Worm (Caenorhabditis elegans) whole organism, young adult: ENCODE data around the gene mars-1.

Experiments used
- C06A6.2 ChIP-seq: fragments of 200-800 bp; sonication (Bioruptor generic); conservative IDR thresholded peaks from 2 replicates; pipeline ENCODE4 v1.3.6; 2022; ENCODE audit warnings: missing genetic modification characterization, missing compliant biosample characterization
- F23B12.7 ChIP-seq: sonication (generic microtip); optimal IDR thresholded peaks from 2 replicates; lab custom pipeline; 2017; ENCODE audit warnings: missing genetic modification characterization, mild to moderate bottlenecking, missing compliant biosample characterization, antibody characterized with exemption, moderate library complexity; ENCODE audit not compliant: insufficient read depth
- F33H1.4 ChIP-seq: fragments of 200-800 bp; sonication (Bioruptor generic); IDR thresholded peaks from 2 replicates; pipeline ENCODE4 v1.3.6; 2022; ENCODE audit warnings: missing genetic modification reagents, missing genetic modification characterization, missing compliant biosample characterization
- F37B4.10 ChIP-seq: fragments of 200-800 bp; sonication (Bioruptor generic); IDR thresholded peaks from 2 replicates; pipeline ENCODE4 v1.3.6; 2022; ENCODE audit warnings: missing genetic modification characterization, missing compliant biosample characterization
- F39B2.1 ChIP-seq: fragments of 200-800 bp; sonication (Bioruptor generic); IDR thresholded peaks from 2 replicates; pipeline ENCODE4 v1.3.6; 2022; ENCODE audit warnings: missing genetic modification reagents, missing genetic modification characterization, missing compliant biosample characterization
- Y53G8AR.9 ChIP-seq: fragments of 200-800 bp; sonication (Bioruptor generic); conservative IDR thresholded peaks from 2 replicates; pipeline ENCODE4 v1.3.6; 2022; ENCODE audit warnings: missing genetic modification reagents, missing genetic modification characterization, missing compliant biosample characterization
- Y67H2A.10 ChIP-seq: fragments of 200-800 bp; sonication (Bioruptor generic); conservative IDR thresholded peaks from 2 replicates; pipeline ENCODE4 v1.3.6; 2022; ENCODE audit warnings: missing genetic modification reagents, missing genetic modification characterization, missing compliant biosample characterization
- ZK185.1 ChIP-seq: sonication (generic microtip); optimal IDR thresholded peaks from 2 replicates; lab custom pipeline; 2016; ENCODE audit warnings: mild to moderate bottlenecking, missing genetic modification characterization, missing compliant biosample characterization; ENCODE audit not compliant: poor library complexity, severe bottlenecking
- atf-7 ChIP-seq: sonication (generic microtip); optimal IDR thresholded peaks from 2 replicates; lab custom pipeline; 2017; ENCODE audit warnings: mild to moderate bottlenecking, missing genetic modification characterization, missing compliant biosample characterization
- attf-5 ChIP-seq: fragments of 200-800 bp; sonication (Bioruptor generic); optimal IDR thresholded peaks from 2 replicates; lab custom pipeline; 2018; ENCODE audit warnings: mild to moderate bottlenecking, missing genetic modification characterization, missing compliant biosample characterization
- bed-1 ChIP-seq: fragments of 200-800 bp; sonication (Bioruptor generic); IDR thresholded peaks from 2 replicates; pipeline ENCODE4 v1.3.6; 2022; ENCODE audit warnings: missing genetic modification reagents, missing genetic modification characterization, missing compliant biosample characterization
- bed-2 ChIP-seq: fragments of 200-800 bp; sonication (Bioruptor generic); IDR thresholded peaks from 2 replicates; pipeline ENCODE4 v1.3.6; 2022; ENCODE audit warnings: missing genetic modification reagents, missing genetic modification characterization, missing compliant biosample characterization
- ccch-3 ChIP-seq: fragments of 200-800 bp; sonication (Bioruptor generic); optimal IDR thresholded peaks from 2 replicates; lab custom pipeline; 2018; ENCODE audit warnings: mild to moderate bottlenecking, missing genetic modification characterization, missing compliant biosample characterization
- cebp-1 ChIP-seq, 2 experiments: fragments of 200-800 bp in 1 of 2; sonication (Bioruptor generic) in 1 of 2; sonication (generic microtip) in 1 of 2; IDR thresholded peaks in 1 of 2; optimal IDR thresholded peaks in 1 of 2; 2 replicates each; pipeline versions ENCODE4 v1.3.6 to Lab custom; 2017 to 2022; ENCODE audit warnings: missing compliant biosample characterization in 2 of 2, missing genetic modification characterization in 2 of 2, mild to moderate bottlenecking in 1 of 2, missing genetic modification reagents in 1 of 2, moderate library complexity in 1 of 2
- ceh-100 ChIP-seq: fragments of 200-800 bp; sonication (Bioruptor generic); IDR thresholded peaks from 2 replicates; pipeline ENCODE4 v1.3.6; 2022; ENCODE audit warnings: missing genetic modification reagents, missing genetic modification characterization, missing compliant biosample characterization
- dox-1 ChIP-seq: fragments of 200-800 bp; sonication (Bioruptor generic); IDR thresholded peaks from 2 replicates; pipeline ENCODE4 v1.3.6; 2022; ENCODE audit warnings: missing genetic modification reagents, missing genetic modification characterization, missing compliant biosample characterization
- dpl-1 ChIP-seq: fragments of 150-350 bp; optimal IDR thresholded peaks from 2 replicates; lab custom pipeline; 2014; ENCODE audit warnings: missing biosample characterization, missing genetic modification reagents, missing genetic modification characterization
- egl-44 ChIP-seq: fragments of 200-800 bp; sonication (Bioruptor generic); IDR thresholded peaks from 2 replicates; pipeline ENCODE4 v1.3.6; 2022; ENCODE audit warnings: missing genetic modification reagents, missing genetic modification characterization, missing compliant biosample characterization
- egrh-3 ChIP-seq: fragments of 200-800 bp; sonication (Bioruptor generic); IDR thresholded peaks from 2 replicates; pipeline ENCODE4 v1.3.6; 2022; ENCODE audit warnings: missing genetic modification reagents, missing genetic modification characterization, missing compliant biosample characterization
- hrde-1 ChIP-seq: sonication (generic microtip); optimal IDR thresholded peaks from 2 replicates; lab custom pipeline; 2016; ENCODE audit warnings: missing genetic modification characterization, mild to moderate bottlenecking, missing compliant biosample characterization, moderate library complexity, missing genotype, missing genetic modification reagents, borderline replicate concordance
- lag-1 ChIP-seq: fragments of 200-800 bp; sonication (Bioruptor generic); IDR thresholded peaks from 2 replicates; pipeline ENCODE4 v1.3.6; 2022; ENCODE audit warnings: missing genetic modification reagents, missing genetic modification characterization, missing compliant biosample characterization
- let-607 ChIP-seq, 2 experiments: fragments of 200-800 bp in 1 of 2; sonication (Bioruptor generic) in 1 of 2; sonication (generic microtip) in 1 of 2; optimal IDR thresholded peaks; 2 replicates each; lab custom pipeline; 2016 to 2018; ENCODE audit warnings: mild to moderate bottlenecking in 2 of 2, missing compliant biosample characterization in 2 of 2, missing genetic modification characterization in 2 of 2, moderate library complexity in 2 of 2, missing genotype in 1 of 2
- lsl-1 ChIP-seq: fragments of 200-800 bp; sonication (Bioruptor generic); optimal IDR thresholded peaks from 2 replicates; lab custom pipeline; 2018; ENCODE audit warnings: mild to moderate bottlenecking, missing genetic modification characterization, moderate library complexity, missing compliant biosample characterization
- lsy-27 ChIP-seq: sonication (generic microtip); optimal IDR thresholded peaks from 2 replicates; lab custom pipeline; 2017; ENCODE audit warnings: missing genetic modification characterization, mild to moderate bottlenecking, missing compliant biosample characterization, antibody characterized with exemption, missing genotype, borderline replicate concordance; ENCODE audit not compliant: insufficient read depth
- madf-10 ChIP-seq: sonication (generic microtip); optimal IDR thresholded peaks from 2 replicates; lab custom pipeline; 2016; ENCODE audit warnings: mild to moderate bottlenecking, missing genetic modification characterization, missing compliant biosample characterization
- mcd-1 ChIP-seq: fragments of 200-800 bp; sonication (Bioruptor generic); IDR thresholded peaks from 2 replicates; pipeline ENCODE4 v1.3.6; 2022; ENCODE audit warnings: missing genetic modification reagents, missing genetic modification characterization, missing compliant biosample characterization
- mxl-1 ChIP-seq: sonication (generic microtip); optimal IDR thresholded peaks from 2 replicates; lab custom pipeline; 2016; ENCODE audit warnings: missing genetic modification characterization, missing compliant biosample characterization
- nfyb-1 ChIP-seq: fragments of 200-800 bp; sonication (Bioruptor generic); IDR thresholded peaks from 2 replicates; pipeline ENCODE4 v1.3.6; 2022; ENCODE audit warnings: missing genetic modification reagents, missing genetic modification characterization, missing compliant biosample characterization
- nhr-120 ChIP-seq: fragments of 200-800 bp; sonication (Bioruptor generic); IDR thresholded peaks from 2 replicates; pipeline ENCODE4 v1.3.6; 2022; ENCODE audit warnings: missing genetic modification characterization, missing compliant biosample characterization
- nhr-80 ChIP-seq: sonication (generic microtip); optimal IDR thresholded peaks from 2 replicates; lab custom pipeline; 2016; ENCODE audit warnings: missing genetic modification characterization, missing compliant biosample characterization
- pha-4 ChIP-seq: fragments of 150-350 bp; sonication (generic microtip); optimal IDR thresholded peaks from 2 replicates; lab custom pipeline; 2014; ENCODE audit warnings: missing biosample characterization, missing genetic modification reagents, missing genetic modification characterization
- rcor-1 ChIP-seq: fragments of 200-800 bp; sonication (Bioruptor generic); IDR thresholded peaks from 2 replicates; pipeline ENCODE4 v1.3.6; 2022; ENCODE audit warnings: missing genetic modification reagents, missing genetic modification characterization, missing compliant biosample characterization
- snpc-1.3 ChIP-seq: sonication (generic microtip); optimal IDR thresholded peaks from 2 replicates; lab custom pipeline; 2017; ENCODE audit warnings: missing genetic modification characterization, mild to moderate bottlenecking, missing compliant biosample characterization, antibody characterized with exemption, moderate library complexity, missing genotype, missing genetic modification reagents; ENCODE audit not compliant: insufficient read depth
- snpc-3.4 ChIP-seq: sonication (generic microtip); optimal IDR thresholded peaks from 2 replicates; lab custom pipeline; 2017; ENCODE audit warnings: missing genetic modification characterization, mild to moderate bottlenecking, missing compliant biosample characterization, antibody characterized with exemption, moderate library complexity, missing genotype, missing genetic modification reagents
- snpc-4 ChIP-seq, 5 experiments: fragments of 150-350 bp in 1 of 5; sonication (generic microtip) in 4 of 5; optimal IDR thresholded peaks; 2 replicates each; lab custom pipeline; 2014 to 2018; ENCODE audit warnings: missing genetic modification characterization in 5 of 5, missing biosample characterization in 3 of 5, antibody characterized with exemption in 2 of 5, mild to moderate bottlenecking in 2 of 5, missing compliant biosample characterization in 2 of 5, missing genotype in 2 of 5, moderate library complexity in 2 of 5, missing genetic modification reagents in 1 of 5
- somi-1 ChIP-seq: fragments of 200-800 bp; sonication (Bioruptor generic); optimal IDR thresholded peaks from 2 replicates; lab custom pipeline; 2018; ENCODE audit warnings: mild to moderate bottlenecking, missing genetic modification characterization, missing compliant biosample characterization
- tbp1 ChIP-seq: fragments of 200-800 bp; sonication (Bioruptor generic); optimal IDR thresholded peaks from 2 replicates; lab custom pipeline; 2018; ENCODE audit warnings: mild to moderate bottlenecking, missing genetic modification characterization, missing compliant biosample characterization
- ztf-25 ChIP-seq: fragments of 200-800 bp; sonication (Bioruptor generic); IDR thresholded peaks from 2 replicates; pipeline ENCODE4 v1.3.6; 2022; ENCODE audit warnings: missing genetic modification reagents, missing genetic modification characterization, missing compliant biosample characterization
- ztf-6 ChIP-seq: fragments of 200-800 bp; sonication (Bioruptor generic); IDR thresholded peaks from 2 replicates; pipeline ENCODE4 v1.3.6; 2022; ENCODE audit warnings: missing genetic modification reagents, missing genetic modification characterization, missing compliant biosample characterization

Gene mars-1

ce11 chrIV:11622336-11622735, 13.0 kb downstream of the mars-1 start (continued):
- TF ChIP-seq ztf-6 (GFP tag; lab: Robert Waterston, UW) = no peak
- no peak for TF ChIP-seq mxl-1
- no peak for TF ChIP-seq Y67H2A.10 (GFP tag; lab: Robert Waterston, UW)

DNA sequence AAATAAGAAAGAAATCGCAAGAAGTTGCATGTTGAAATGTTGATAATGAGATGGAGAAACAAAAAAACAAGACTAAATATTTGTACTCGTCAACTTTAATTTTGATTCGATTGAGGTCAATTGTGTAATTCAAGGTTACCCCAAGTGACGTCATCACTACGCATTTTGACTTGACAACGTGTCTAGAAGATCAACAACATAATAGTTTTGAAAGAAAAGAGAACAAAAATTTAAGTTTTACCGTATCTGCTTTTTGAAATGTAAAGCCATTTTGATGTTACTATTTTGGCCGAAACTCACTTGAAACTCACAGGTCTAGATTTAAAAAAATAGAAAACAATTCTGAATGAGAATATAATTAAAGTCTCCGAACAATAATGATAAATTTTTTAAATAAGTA, 14.4 kb downstream of the mars-1 start, which contains the start of gene dsl-5:
Gene dsl-5 (minus strand): TSS at position 101 of the 400 bp plus-strand sequence.
- TF ChIP-seq bed-2 (GFP tag; lab: Robert Waterston, UW) = no peak
- TF ChIP-seq atf-7 (tag; lab: Kevin White, UChicago) = peak; percentile 43
- TF ChIP-seq, all 124 proteins: peak for 1

- TF ChIP-seq nfyb-1 (GFP tag; lab: Robert Waterston, UW) = 0 out of 2 replicates have a peak, but pooled peaks have one; percentile 44
- TF ChIP-seq mcd-1 (GFP tag; lab: Robert Waterston, UW) = peak; percentile 42; the same call in 1 of the 2 replicates
- TF ChIP-seq F37B4.10 = 0 out of 2 replicates have a peak, but pooled peaks have one; percentile 68
- TF ChIP-seq egrh-3 (GFP tag; lab: Robert Waterston, UW) = peak; percentile 90; the same call in 1 of the 2 replicates
- TF ChIP-seq nhr-120 (GFP tag; lab: Robert Waterston, UW) = peak; percentile 64; the same call in 1 of the 2 replicates
Measured at ce11 chrIV:11616543-11616942, 18.7 kb downstream of the mars-1 start.

- TF ChIP-seq tbp1 (GFP tag; lab: Kevin White, UChicago) (peak; percentile 34), ceh-100 (GFP tag; lab: Robert Waterston, UW) (peak; percentile 71), lsl-1 (peak; percentile 5), pha-4 (tag; lab: Kevin White, UChicago) (peak; percentile 22), ztf-25 (GFP tag; lab: Robert Waterston, UW) (no peak), somi-1 (GFP tag; lab: Kevin White, UChicago) (no peak), snpc-3.4 (tag; lab: Kevin White, UChicago) (peak; percentile 56), ccch-3 (GFP tag; lab: Kevin White, UChicago) (no peak), rcor-1 (no peak), F39B2.1 (GFP tag; lab: Robert Waterston, UW) (no peak), F23B12.7 (peak; percentile 79), ZK185.1 (tag; lab: Kevin White, UChicago) (peak; percentile 39), snpc-1.3 (tag; lab: Kevin White, UChicago) (peak; percentile 60), lsy-27 (no peak), dox-1 (GFP tag; lab: Robert Waterston, UW) (0 out of 2 replicates have a peak, but pooled peaks have one; percentile 7), F33H1.4 (GFP tag; lab: Robert Waterston, UW) (no peak; the same call in 1 of the 2 replicates), Y53G8AR.9 (GFP tag; lab: Robert Waterston, UW) (no peak), snpc-4 (GFP tag; optimal IDR thresholded peaks at IDR 0.05; lab: Kevin White, UChicago) (peak; percentile 7), snpc-4 (tag; optimal IDR thresholded peaks at IDR 0.05; lab: Kevin White, UChicago) (peak in 1 of 4 experiments; percentile 40), madf-10 (tag; lab: Kevin White, UChicago) (no peak), bed-1 (GFP tag; lab: Robert Waterston, UW) (no peak), nhr-80 (tag; lab: Kevin White, UChicago) (peak; percentile 55), egl-44 (GFP tag; lab: Robert Waterston, UW) (0 out of 2 replicates have a peak, but pooled peaks have one; percentile 11), cebp-1 (GFP tag; IDR thresholded peaks at IDR 0.05; lab: Robert Waterston, UW) (no peak), cebp-1 (tag; optimal IDR thresholded peaks at IDR 0.05; lab: Kevin White, UChicago) (peak; percentile 18), attf-5 (peak; percentile 70), dpl-1 (GFP tag; lab: Kevin White, UChicago) (peak; percentile 13), hrde-1 (no peak), lag-1 (GFP tag; lab: Robert Waterston, UW) (no peak), C06A6.2 (GFP tag; lab: Robert Waterston, UW) (0 out of 2 replicates have a peak, but pooled peaks have one; percentile 13), let-607 (tag; optimal IDR thresholded peaks at IDR 0.05; lab: Kevin White, UChicago) (no peak), mcd-1 (GFP tag; lab: Robert Waterston, UW) (0 out of 2 replicates have a peak, but pooled peaks have one; percentile 19)
Measured at ce11 chrIV:11604909-11605308, 30.4 kb downstream of the mars-1 start, which contains the start of the genes ragc-1 and Y24F12A.1. Gene ragc-1, minus strand, starts transcription at chrIV:11604933. Gene Y24F12A.1, plus strand, starts transcription at chrIV:11605254.
